Worm (Caenorhabditis elegans) whole organism, mixed stage, embryonic: ENCODE data around the gene F13B12.1.

ENCODE experiments used
- blmp-1 ChIP-seq: fragments of 150-350 bp; optimal IDR thresholded peaks from 2 replicates; lab custom pipeline; 2014; ENCODE audit warnings: missing biosample characterization, missing genetic modification characterization
- elt-1 ChIP-seq: sonication (generic microtip); optimal IDR thresholded peaks from 2 replicates; lab custom pipeline; 2017; ENCODE audit warnings: missing genetic modification characterization, mild to moderate bottlenecking, missing compliant biosample characterization, antibody characterized with exemption, moderate library complexity, borderline replicate concordance; ENCODE audit not compliant: insufficient read depth
- flh-1 ChIP-seq: fragments of 200-800 bp; sonication (Bioruptor generic); optimal IDR thresholded peaks from 2 replicates; lab custom pipeline; 2018; ENCODE audit warnings: mild to moderate bottlenecking, missing genetic modification characterization, moderate library complexity, missing compliant biosample characterization
- mep-1 ChIP-seq: fragments of 150-350 bp; optimal IDR thresholded peaks from 2 replicates; lab custom pipeline; 2017; ENCODE audit warnings: missing biosample characterization, missing genetic modification reagents, missing genetic modification characterization, inconsistent platforms
- nhr-12 ChIP-seq: fragments of 150-350 bp; optimal IDR thresholded peaks from 2 replicates; lab custom pipeline; 2014; ENCODE audit warnings: missing biosample characterization, missing genetic modification characterization
- nhr-237 ChIP-seq: fragments of 150-350 bp; optimal IDR thresholded peaks from 2 replicates; lab custom pipeline; 2014; ENCODE audit warnings: missing biosample characterization, missing genetic modification characterization
- nhr-28 ChIP-seq: fragments of 150-350 bp; optimal IDR thresholded peaks from 2 replicates; lab custom pipeline; 2014; ENCODE audit warnings: missing biosample characterization, missing genetic modification characterization
- pha-4 ChIP-seq: fragments of 150-350 bp; optimal IDR thresholded peaks from 2 replicates; lab custom pipeline; 2018; ENCODE audit warnings: missing biosample characterization, missing genetic modification reagents, missing genetic modification characterization
- sptf-1 ChIP-seq: sonication (generic microtip); optimal IDR thresholded peaks from 2 replicates; lab custom pipeline; 2017; ENCODE audit warnings: mild to moderate bottlenecking, missing genetic modification characterization, moderate library complexity, missing compliant biosample characterization
- unc-39 ChIP-seq: fragments of 150-350 bp; optimal IDR thresholded peaks from 2 replicates; lab custom pipeline; 2014; ENCODE audit warnings: missing biosample characterization, missing genetic modification characterization
- ztf-11 ChIP-seq: fragments of 150-350 bp; optimal IDR thresholded peaks from 2 replicates; lab custom pipeline; 2014; ENCODE audit warnings: missing biosample characterization, missing genetic modification characterization

ce11 chrIV:10413828-10414227 is 10.6 kb downstream of the F13B12.1 start, which contains the start of gene R10H10.7:
- TF ChIP-seq flh-1 (GFP tag; lab: Kevin White, UChicago) (no peak), nhr-28 (tag; lab: Kevin White, UChicago) (no peak), pha-4 (tag; lab: Kevin White, UChicago) (no peak), blmp-1 (no peak), nhr-237 (tag; lab: Kevin White, UChicago) (no peak), elt-1 (tag; lab: Kevin White, UChicago) (no peak), unc-39 (tag; lab: Kevin White, UChicago) (no peak), sptf-1 (no peak), mep-1 (tag; lab: Kevin White, UChicago) (no peak), ztf-11 (no peak), nhr-12 (tag; lab: Kevin White, UChicago) (no peak)
